Worm (Caenorhabditis elegans) whole organism, L4 larva: ENCODE results near the gene F11D11.6.

Experiments
- D1046.2 ChIP-seq: fragments of 200-800 bp; sonication (Bioruptor generic); IDR thresholded peaks from 2 replicates; pipeline ENCODE4 v1.3.6; 2022; ENCODE audit warnings: missing genetic modification characterization, missing compliant biosample characterization
- F26F4.8 ChIP-seq: fragments of 200-800 bp; sonication (Bioruptor generic); conservative IDR thresholded peaks from 2 replicates; pipeline ENCODE4 v1.3.6; 2022; ENCODE audit warnings: missing genetic modification characterization, missing compliant biosample characterization
- F37D6.2 ChIP-seq: sonication (generic microtip); optimal IDR thresholded peaks from 2 replicates; lab custom pipeline; 2016; ENCODE audit warnings: mild to moderate bottlenecking, missing genetic modification characterization, missing compliant biosample characterization
- F44E2.7 ChIP-seq: fragments of 200-800 bp; sonication (Bioruptor generic); IDR thresholded peaks from 2 replicates; pipeline ENCODE4 v2.1.2; 2022; ENCODE audit warnings: missing genetic modification characterization, missing compliant biosample characterization
- R02D3.7 ChIP-seq: fragments of 150-350 bp; sonication (generic microtip); optimal IDR thresholded peaks from 3 replicates; lab custom pipeline; 2014; ENCODE audit warnings: missing biosample characterization, missing genetic modification characterization
- Y48G9A.11 ChIP-seq: fragments of 200-800 bp; sonication (Bioruptor generic); IDR thresholded peaks from 2 replicates; pipeline ENCODE4 v1.3.6; 2022; ENCODE audit warnings: missing genetic modification reagents, missing genetic modification characterization, missing compliant biosample characterization
- ZK337.2 ChIP-seq: fragments of 200-800 bp; sonication (Bioruptor generic); IDR thresholded peaks from 2 replicates; pipeline ENCODE4 v1.3.6; 2022; ENCODE audit warnings: missing genetic modification reagents, missing genetic modification characterization, missing compliant biosample characterization
- ZK546.5 ChIP-seq, 2 experiments: sonication (generic microtip); optimal IDR thresholded peaks; 2 replicates each; lab custom pipeline; 2017; ENCODE audit warnings: missing biosample characterization in 2 of 2, missing genetic modification characterization in 2 of 2
- aha-1 ChIP-seq: fragments of 150-350 bp; peaks from one replicate; lab custom pipeline; 2014; ENCODE audit warnings: missing biosample characterization, missing genetic modification characterization
- aly-2 ChIP-seq: sonication (generic microtip); optimal IDR thresholded peaks from 2 replicates; lab custom pipeline; 2018; ENCODE audit warnings: missing biosample characterization, missing genetic modification characterization
- ama-1 ChIP-seq: fragments of 150-350 bp; optimal IDR thresholded peaks from 2 replicates; lab custom pipeline; 2014; ENCODE audit warnings: inconsistent platforms, mixed read lengths
- arid-1 ChIP-seq: fragments of 200-800 bp; sonication (Bioruptor generic); conservative IDR thresholded peaks from 2 replicates; pipeline ENCODE4 v1.3.6; 2022; ENCODE audit warnings: missing genetic modification reagents, missing genetic modification characterization, missing compliant biosample characterization
- ces-1 ChIP-seq: fragments of 150-350 bp; sonication (generic microtip); optimal IDR thresholded peaks from 4 replicates; lab custom pipeline; 2014; ENCODE audit warnings: missing biosample characterization, missing genetic modification reagents, missing genetic modification characterization
- daf-12 ChIP-seq: fragments of 150-350 bp; optimal IDR thresholded peaks from 2 replicates; lab custom pipeline; 2014; ENCODE audit warnings: missing biosample characterization, missing genetic modification reagents, missing genetic modification characterization
- daf-16 ChIP-seq, 3 experiments: sonication (generic microtip); optimal IDR thresholded peaks; 2 replicates each; lab custom pipeline; 2016 to 2017; ENCODE audit warnings: missing genetic modification characterization in 3 of 3, missing genetic modification reagents in 3 of 3, mild to moderate bottlenecking in 2 of 3, missing compliant biosample characterization in 2 of 3, missing biosample characterization in 1 of 3, moderate library complexity in 1 of 3
- dmd-8 ChIP-seq: fragments of 200-800 bp; sonication (Bioruptor generic); IDR thresholded peaks from 2 replicates; pipeline ENCODE4 v1.3.6; 2022; ENCODE audit warnings: missing genetic modification characterization, missing compliant biosample characterization
- dmd-9 ChIP-seq: fragments of 200-800 bp; sonication (Bioruptor generic); IDR thresholded peaks from 2 replicates; pipeline ENCODE4 v1.3.6; 2022; ENCODE audit warnings: missing genetic modification reagents, missing genetic modification characterization, missing compliant biosample characterization
- duxl-1 ChIP-seq: sonication (generic microtip); optimal IDR thresholded peaks from 2 replicates; lab custom pipeline; 2016; ENCODE audit warnings: mild to moderate bottlenecking, missing genetic modification characterization, moderate library complexity, missing compliant biosample characterization; ENCODE audit not compliant: poor library complexity
- fkh-10 ChIP-seq: fragments of 150-350 bp; optimal IDR thresholded peaks from 2 replicates; lab custom pipeline; 2014; ENCODE audit warnings: missing biosample characterization, missing genetic modification reagents, missing genetic modification characterization
- fos-1 ChIP-seq: fragments of 150-350 bp; optimal IDR thresholded peaks from 2 replicates; lab custom pipeline; 2014; ENCODE audit warnings: missing biosample characterization, missing genetic modification characterization
- gei-8 ChIP-seq: fragments of 200-800 bp; sonication (Bioruptor generic); optimal IDR thresholded peaks from 2 replicates; lab custom pipeline; 2018; ENCODE audit warnings: mild to moderate bottlenecking, missing genetic modification characterization, missing compliant biosample characterization
- hmg-1.1 ChIP-seq: fragments of 200-800 bp; sonication (Bioruptor generic); IDR thresholded peaks from 2 replicates; pipeline ENCODE4 v1.3.6; 2022; ENCODE audit warnings: missing genetic modification reagents, missing genetic modification characterization, missing compliant biosample characterization
- jun-1 ChIP-seq: fragments of 150-350 bp; optimal IDR thresholded peaks from 2 replicates; lab custom pipeline; 2014; ENCODE audit warnings: missing biosample characterization, missing genetic modification reagents, missing genetic modification characterization
- lin-1 ChIP-seq: fragments of 200-800 bp; sonication (Bioruptor generic); IDR thresholded peaks from 2 replicates; pipeline ENCODE4 v1.3.6; 2022; ENCODE audit warnings: missing genetic modification reagents, missing genetic modification characterization, missing compliant biosample characterization
- lin-29 ChIP-seq: fragments of 200-800 bp; sonication (Bioruptor generic); IDR thresholded peaks from 2 replicates; pipeline ENCODE4 v1.3.6; 2022; ENCODE audit warnings: missing genetic modification reagents, missing genetic modification characterization, missing compliant biosample characterization
- lin-38 ChIP-seq: fragments of 200-800 bp; sonication (Bioruptor generic); IDR thresholded peaks from 2 replicates; pipeline ENCODE4 v1.3.6; 2022; ENCODE audit warnings: missing genetic modification reagents, missing genetic modification characterization, missing compliant biosample characterization
- lir-3 ChIP-seq: sonication (generic microtip); optimal IDR thresholded peaks from 2 replicates; lab custom pipeline; 2016; ENCODE audit warnings: mild to moderate bottlenecking, missing genetic modification characterization, missing compliant biosample characterization
- lsy-2 ChIP-seq, 2 experiments: fragments of 150-350 bp in 1 of 2; sonication (generic microtip) in 1 of 2; optimal IDR thresholded peaks; 2 replicates each; lab custom pipeline; 2014 to 2017; ENCODE audit warnings: missing biosample characterization in 2 of 2, missing genetic modification characterization in 2 of 2
- madf-5 ChIP-seq, 2 experiments: fragments of 200-800 bp; sonication (Bioruptor generic); IDR thresholded peaks; 2 replicates each; pipeline ENCODE4 v1.3.6; 2022; ENCODE audit warnings: missing compliant biosample characterization in 2 of 2, missing genetic modification characterization in 2 of 2
- madf-9 ChIP-seq: fragments of 200-800 bp; sonication (Bioruptor generic); conservative IDR thresholded peaks from 2 replicates; pipeline ENCODE4 v1.3.6; 2022; ENCODE audit warnings: missing genetic modification reagents, missing genetic modification characterization, missing compliant biosample characterization
- mdt-29 ChIP-seq: fragments of 200-800 bp; sonication (Bioruptor generic); IDR thresholded peaks from 2 replicates; pipeline ENCODE4 v1.3.6; 2022; ENCODE audit warnings: missing genetic modification reagents, missing genetic modification characterization, missing compliant biosample characterization
- mxl-3 ChIP-seq: fragments of 200-800 bp; sonication (Bioruptor generic); optimal IDR thresholded peaks from 2 replicates; lab custom pipeline; 2018; ENCODE audit warnings: mild to moderate bottlenecking, missing genetic modification characterization, missing compliant biosample characterization
- nhr-28 ChIP-seq: fragments of 150-350 bp; optimal IDR thresholded peaks from 2 replicates; lab custom pipeline; 2014; ENCODE audit warnings: missing biosample characterization, missing genetic modification characterization
- nhr-48 ChIP-seq: sonication (generic microtip); optimal IDR thresholded peaks from 2 replicates; lab custom pipeline; 2016; ENCODE audit warnings: mild to moderate bottlenecking, missing genetic modification characterization, missing compliant biosample characterization
- nhr-6 ChIP-seq: fragments of 150-350 bp; optimal IDR thresholded peaks from 2 replicates; lab custom pipeline; 2014; ENCODE audit warnings: missing biosample characterization, missing genetic modification characterization
- nhr-76 ChIP-seq: fragments of 150-350 bp; optimal IDR thresholded peaks from 2 replicates; lab custom pipeline; 2014; ENCODE audit warnings: missing biosample characterization, missing genetic modification characterization
- rbr-2 ChIP-seq: sonication (generic microtip); optimal IDR thresholded peaks from 2 replicates; lab custom pipeline; 2016; ENCODE audit warnings: missing genotype, missing genetic modification characterization, missing compliant biosample characterization
- saeg-2 ChIP-seq: fragments of 200-800 bp; sonication (Bioruptor generic); IDR thresholded peaks from 2 replicates; pipeline ENCODE4 v1.3.6; 2022; ENCODE audit warnings: missing genetic modification reagents, missing genetic modification characterization, missing compliant biosample characterization
- sdz-12 ChIP-seq: fragments of 200-800 bp; sonication (Bioruptor generic); optimal IDR thresholded peaks from 2 replicates; lab custom pipeline; 2018; ENCODE audit warnings: mild to moderate bottlenecking, missing genetic modification characterization, missing compliant biosample characterization
- spr-1 ChIP-seq: sonication (generic microtip); optimal IDR thresholded peaks from 2 replicates; lab custom pipeline; 2016; ENCODE audit warnings: mild to moderate bottlenecking, missing genetic modification characterization, missing compliant biosample characterization
- spr-3 ChIP-seq: fragments of 200-800 bp; sonication (Bioruptor generic); optimal IDR thresholded peaks from 2 replicates; lab custom pipeline; 2018; ENCODE audit warnings: mild to moderate bottlenecking, missing genetic modification characterization, missing compliant biosample characterization
- tag-97 ChIP-seq: fragments of 200-800 bp; sonication (Bioruptor generic); IDR thresholded peaks from 2 replicates; pipeline ENCODE4 v1.3.6; 2022; ENCODE audit warnings: missing genetic modification characterization, missing compliant biosample characterization
- unc-39 ChIP-seq: sonication (generic microtip); optimal IDR thresholded peaks from 2 replicates; lab custom pipeline; 2017; ENCODE audit warnings: missing biosample characterization, missing genetic modification characterization
- unc-62 ChIP-seq, 3 experiments: fragments of 150-350 bp in 1 of 3; sonication (generic microtip); optimal IDR thresholded peaks in 2 of 3; peaks in 1 of 3; 1 replicate in 1 of 3; 2 replicates in 2 of 3; lab custom pipeline; 2014 to 2017; ENCODE audit warnings: missing biosample characterization in 3 of 3, missing genetic modification characterization in 3 of 3, missing genetic modification reagents in 3 of 3, missing genotype in 1 of 3
- zfp-2 ChIP-seq: sonication (generic microtip); optimal IDR thresholded peaks from 2 replicates; lab custom pipeline; 2016; ENCODE audit warnings: mild to moderate bottlenecking, missing genetic modification characterization, missing compliant biosample characterization
- zfp-3 ChIP-seq: fragments of 200-800 bp; sonication (Bioruptor generic); conservative IDR thresholded peaks from 2 replicates; pipeline ENCODE4 v1.3.6; 2022; ENCODE audit warnings: missing genetic modification reagents, missing genetic modification characterization, missing compliant biosample characterization
- zip-2 ChIP-seq: fragments of 150-350 bp; optimal IDR thresholded peaks from 2 replicates; lab custom pipeline; 2014; ENCODE audit warnings: missing biosample characterization, missing genetic modification characterization
- ztf-11 ChIP-seq: fragments of 150-350 bp; optimal IDR thresholded peaks from 2 replicates; lab custom pipeline; 2014; ENCODE audit warnings: missing biosample characterization, missing genetic modification characterization

F11D11.6 gene

ce11 chrV:18711362-18711761 is 41.6 kb downstream of the F11D11.6 start:
- TF ChIP-seq unc-62 (GFP tag; optimal IDR thresholded peaks at IDR 0.05 in 1 of 2; lab: Kevin White, UChicago): no peak
- no peak for TF ChIP-seq unc-62 (tag; optimal IDR thresholded peaks at IDR 0.05; lab: Kevin White, UChicago)
- TF ChIP-seq aha-1 (tag; lab: Kevin White, UChicago): peak; percentile 56

DNA sequence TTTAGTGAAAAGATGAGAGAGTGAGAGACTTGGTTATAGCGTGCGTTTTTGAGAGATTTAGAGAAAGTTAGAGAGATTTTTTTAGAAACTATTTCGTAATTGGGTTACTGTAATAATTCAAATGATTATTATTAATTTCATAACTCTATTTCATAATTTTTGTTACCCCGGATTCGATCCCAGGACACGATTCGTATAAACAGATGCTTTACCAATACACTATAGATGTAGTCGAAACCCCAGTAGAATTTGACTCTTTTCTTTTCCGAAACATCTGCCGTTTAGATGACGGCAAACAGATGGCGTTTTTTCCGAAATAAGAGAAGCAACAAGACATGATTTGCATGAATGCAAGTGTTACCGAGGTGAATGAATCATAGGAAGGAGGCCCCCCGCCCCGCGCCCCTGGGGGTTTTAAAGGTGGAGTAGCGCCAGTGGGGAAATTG is 42.9 kb downstream of the F11D11.6 start:
- no peak for TF ChIP-seq lsy-2 (tag; optimal IDR thresholded peaks at IDR 0.05; lab: Kevin White, UChicago)
- TF ChIP-seq tag-97 (GFP tag; lab: Robert Waterston, UW): no peak
- peak; percentile 77 for TF ChIP-seq duxl-1 (tag; lab: Kevin White, UChicago)
- no peak for TF ChIP-seq dmd-9
- no peak for TF ChIP-seq gei-8 (GFP tag; lab: Kevin White, UChicago)
- TF ChIP-seq arid-1: no peak
- TF ChIP-seq jun-1 (tag; lab: Kevin White, UChicago): no peak
- TF ChIP-seq daf-16 (GFP tag; optimal IDR thresholded peaks at IDR 0.05; lab: Kevin White, UChicago): peak in 1 of 2 experiments; percentile 13
- peak; percentile 11 for TF ChIP-seq daf-16 (tag; optimal IDR thresholded peaks at IDR 0.05; lab: Kevin White, UChicago)
- peak in 1 of 2 experiments; percentile 20 for TF ChIP-seq unc-62 (GFP tag; optimal IDR thresholded peaks at IDR 0.05 in 1 of 2; lab: Kevin White, UChicago)
- TF ChIP-seq unc-62 (tag; optimal IDR thresholded peaks at IDR 0.05; lab: Kevin White, UChicago): no peak
- TF ChIP-seq aha-1 (tag; lab: Kevin White, UChicago): peak; percentile 39
- TF ChIP-seq lin-1 (GFP tag; lab: Robert Waterston, UW): no peak
- no peak for TF ChIP-seq R02D3.7 (tag; lab: Kevin White, UChicago)
- TF ChIP-seq sdz-12 (GFP tag; lab: Kevin White, UChicago): no peak
- TF ChIP-seq nhr-6 (tag; lab: Kevin White, UChicago): no peak
- peak; percentile 40 for TF ChIP-seq F37D6.2 (tag; lab: Kevin White, UChicago)
- no peak for TF ChIP-seq nhr-48 (tag; lab: Kevin White, UChicago)
- no peak for TF ChIP-seq F44E2.7 (GFP tag; lab: Robert Waterston, UW)
- no peak for TF ChIP-seq mdt-29 (GFP tag; lab: Robert Waterston, UW)
- TF ChIP-seq ztf-11 (tag; lab: Kevin White, UChicago): no peak
- no peak for TF ChIP-seq dmd-8 (GFP tag; lab: Robert Waterston, UW)
- no peak for TF ChIP-seq ama-1
- no peak for TF ChIP-seq Y48G9A.11 (GFP tag; lab: Robert Waterston, UW)
- TF ChIP-seq fkh-10 (GFP tag; lab: Kevin White, UChicago): no peak
- TF ChIP-seq zip-2 (tag; lab: Kevin White, UChicago): peak; percentile 32
- TF ChIP-seq spr-3: no peak
- no peak for TF ChIP-seq saeg-2
- no peak for TF ChIP-seq nhr-76 (tag; lab: Kevin White, UChicago)
- no peak for TF ChIP-seq lir-3 (tag; lab: Kevin White, UChicago)
- peak; percentile 54; the same call in 1 of the 2 replicates for TF ChIP-seq D1046.2
- TF ChIP-seq F26F4.8: no peak
- no peak for TF ChIP-seq unc-39 (tag; lab: Kevin White, UChicago)
- 0 out of 2 replicates have a peak, but pooled peaks have one; percentile 12 for TF ChIP-seq lin-29
- no peak for TF ChIP-seq rbr-2 (tag; lab: Kevin White, UChicago)
- no peak for TF ChIP-seq zfp-2 (tag; lab: Kevin White, UChicago)
- no peak for TF ChIP-seq ZK337.2 (GFP tag; lab: Robert Waterston, UW)
- TF ChIP-seq spr-1: no peak
- TF ChIP-seq nhr-28 (tag; lab: Kevin White, UChicago): no peak

DNA sequence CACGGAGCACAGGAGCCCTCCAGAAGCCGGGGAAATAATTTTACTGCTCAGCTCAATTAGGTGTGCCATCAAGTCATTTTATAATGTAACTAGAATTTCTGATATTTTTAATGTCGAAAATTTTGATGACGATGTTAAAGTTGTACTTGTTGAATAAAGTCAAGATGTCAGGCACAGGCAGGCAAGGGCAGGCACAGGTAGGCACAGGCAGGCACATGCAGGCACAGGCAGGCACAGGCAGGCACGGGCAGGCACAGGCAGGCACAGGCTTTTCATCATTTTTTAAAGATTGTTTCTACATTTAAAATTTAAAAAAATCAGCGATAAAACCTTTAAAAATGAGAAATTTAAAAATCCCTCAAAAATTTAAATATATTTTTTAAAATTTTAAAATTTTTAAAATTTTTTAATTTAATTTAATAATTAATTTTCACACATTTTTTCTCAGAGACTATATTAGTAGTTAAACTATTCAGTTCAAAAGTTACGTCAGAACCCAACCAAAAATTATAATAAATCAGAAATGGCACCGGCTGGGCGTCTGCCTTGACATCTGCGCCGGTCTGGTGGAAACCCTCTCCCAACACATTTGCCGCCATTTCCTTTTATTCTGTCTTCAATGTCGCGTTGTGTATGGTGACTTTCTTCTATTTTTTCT is 43.6 kb downstream of the F11D11.6 start, which contains the start of gene Y17D7C.6:
Y17D7C.6 (plus strand) TSS at position 608 of the 658 bp plus-strand sequence.
- TF ChIP-seq lin-38 (GFP tag; lab: Robert Waterston, UW) (no peak), fos-1 (tag; lab: Kevin White, UChicago) (no peak), madf-9 (GFP tag; lab: Robert Waterston, UW) (no peak), ces-1 (GFP tag; lab: Kevin White, UChicago) (no peak), madf-5 (GFP tag; IDR thresholded peaks at IDR 0.05; lab: Robert Waterston, UW) (0 out of 4 replicates have a peak, but pooled peaks of 1 of the 2 experiments have one; percentile 75), tag-97 (GFP tag; lab: Robert Waterston, UW) (no peak), zfp-3 (GFP tag; lab: Robert Waterston, UW) (no peak), nhr-76 (tag; lab: Kevin White, UChicago) (no peak), daf-12 (no peak), saeg-2 (0 out of 2 replicates have a peak, but pooled peaks have one; percentile 30), hmg-1.1 (GFP tag; lab: Robert Waterston, UW) (no peak), F26F4.8 (no peak), gei-8 (GFP tag; lab: Kevin White, UChicago) (no peak), mxl-3 (no peak), ZK546.5 (tag; optimal IDR thresholded peaks at IDR 0.05; lab: Kevin White, UChicago) (no peak), aly-2 (tag; lab: Kevin White, UChicago) (no peak)
